Worm (Caenorhabditis elegans): ENCODE data around the gene jbts-14.

Gene jbts-14

ce11 chrX:8674514-8674913 lies 29.6 kb upstream of the jbts-14 start (continued):
- TF ChIP-seq grh-1 (GFP tag; IDR thresholded peaks at IDR 0.05) (peak; percentile 37; the same call in 1 of the 2 replicates), nhr-47 (tag; optimal IDR thresholded peaks at IDR 0.05) (peak; percentile 55), jun-1 (tag; optimal IDR thresholded peaks at IDR 0.05) (no peak), lin-35 (GFP tag; optimal IDR thresholded peaks at IDR 0.05) (peak in 1 of 2 experiments; percentile 86), nhr-85 (tag) (peak; percentile 98)

- TF ChIP-seq mep-1 (tag; optimal IDR thresholded peaks at IDR 0.05) (no peak), Y116A8C.19 (tag; optimal IDR thresholded peaks at IDR 0.05; ENCODE audit: borderline replicate concordance) (no peak)
These were observed 29.0 kb upstream of the jbts-14 start for ce11 chrX:8675151-8675550.

- TF ChIP-seq pqm-1 (tag; optimal IDR thresholded peaks at IDR 0.05) (no peak), dpl-1 (GFP tag; optimal IDR thresholded peaks at IDR 0.05) (no peak), egl-27 (tag; optimal IDR thresholded peaks at IDR 0.05) (no peak), nhr-85 (tag) (peak; percentile 92), blmp-1 (tag; optimal IDR thresholded peaks at IDR 0.05) (peak; percentile 57), jun-1 (tag; optimal IDR thresholded peaks at IDR 0.05) (no peak), lin-35 (GFP tag; optimal IDR thresholded peaks at IDR 0.05) (peak in 1 of 2 experiments; percentile 73), alr-1 (tag; optimal IDR thresholded peaks at IDR 0.05; ENCODE audit: borderline replicate concordance) (no peak), ama-1 (optimal IDR thresholded peaks at IDR 0.05) (no peak), nhr-90 (tag; optimal IDR thresholded peaks at IDR 0.05; ENCODE audit: poor library complexity) (peak; percentile 41), F16B12.6 (tag; optimal IDR thresholded peaks at IDR 0.05) (no peak), lsy-2 (tag; optimal IDR thresholded peaks at IDR 0.05) (no peak), nhr-19 (GFP tag; conservative IDR thresholded peaks at IDR 0.05) (0 out of 2 replicates have a peak, but pooled peaks have one; percentile 13), skn-1 (tag; optimal IDR thresholded peaks at IDR 0.05) (peak; percentile 4), elt-3 (tag; optimal IDR thresholded peaks at IDR 0.05) (peak in 4 of 6 experiments; percentile 69 to 79 (median 70)), sptf-1 (tag; optimal IDR thresholded peaks at IDR 0.05) (no peak), nhr-28 (tag; optimal IDR thresholded peaks at IDR 0.05) (no peak), sup-37 (GFP tag; optimal IDR thresholded peaks at IDR 0.05) (no peak), xbp-1 (tag; optimal IDR thresholded peaks at IDR 0.05) (no peak), snpc-4 (tag; optimal IDR thresholded peaks at IDR 0.05) (no peak), nhr-71 (tag; optimal IDR thresholded peaks at IDR 0.05) (peak; percentile 74), nhr-20 (tag; optimal IDR thresholded peaks at IDR 0.05) (peak; percentile 89), unc-130 (tag; optimal IDR thresholded peaks at IDR 0.05) (peak; percentile 47), nhr-84 (tag; optimal IDR thresholded peaks at IDR 0.05) (no peak), C04F5.9 (tag; optimal IDR thresholded peaks at IDR 0.05) (no peak), mdl-1 (tag; optimal IDR thresholded peaks at IDR 0.05) (peak in 1 of 2 experiments; percentile 51), snu-23 (GFP tag; optimal IDR thresholded peaks at IDR 0.05) (peak; percentile 64), aha-1 (tag; optimal IDR thresholded peaks at IDR 0.05) (no peak), lin-14 (GFP tag; optimal IDR thresholded peaks at IDR 0.05) (peak; percentile 75), elt-2 (tag; optimal IDR thresholded peaks at IDR 0.05) (peak; percentile 50), C16A3.4 (tag; optimal IDR thresholded peaks at IDR 0.05) (peak; percentile 13)
These were observed 27.9 kb upstream of the jbts-14 start for ce11 chrX:8676088-8676779.

DNA sequence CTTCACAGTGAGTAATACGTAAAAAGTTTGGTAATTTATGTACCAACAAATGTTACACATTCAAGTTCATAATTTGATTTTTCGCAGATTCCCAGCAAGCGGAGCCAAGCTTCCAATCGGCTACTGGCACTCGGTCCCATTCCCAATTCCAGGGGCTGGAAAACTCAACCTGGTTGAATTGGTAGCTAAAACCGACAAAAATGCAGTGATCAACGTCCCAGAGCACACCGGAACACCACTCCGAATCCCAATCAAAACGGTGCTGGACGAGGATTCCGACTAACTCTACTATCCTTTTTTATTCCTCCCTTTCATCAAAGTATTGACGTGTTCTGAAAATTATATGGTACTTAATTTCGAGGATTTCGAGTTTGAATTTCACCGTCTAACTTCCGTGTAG lies 26.8 kb upstream of the jbts-14 start:
- TF ChIP-seq ceh-63 (GFP tag; optimal IDR thresholded peaks at IDR 0.05) (no peak), unc-98 (GFP tag; IDR thresholded peaks at IDR 0.05) (no peak), hlh-4 (tag; optimal IDR thresholded peaks at IDR 0.05) (no peak), lin-15B (tag; optimal IDR thresholded peaks at IDR 0.05) (no peak), pqm-1 (tag; optimal IDR thresholded peaks at IDR 0.05) (no peak), ztf-4 (tag; optimal IDR thresholded peaks at IDR 0.05) (no peak), ets-5 (GFP tag; IDR thresholded peaks at IDR 0.05) (no peak), lin-35 (GFP tag; optimal IDR thresholded peaks at IDR 0.05) (no peak), ceh-82 (tag; optimal IDR thresholded peaks at IDR 0.05) (no peak), xbp-1 (tag; optimal IDR thresholded peaks at IDR 0.05) (no peak), nhr-28 (tag; optimal IDR thresholded peaks at IDR 0.05) (no peak), mep-1 (tag; optimal IDR thresholded peaks at IDR 0.05) (no peak), mef-2 (tag; optimal IDR thresholded peaks at IDR 0.05) (no peak), snpc-4 (tag; optimal IDR thresholded peaks at IDR 0.05) (no peak), unc-62 (GFP tag; optimal IDR thresholded peaks at IDR 0.05) (no peak), zip-4 (GFP tag; optimal IDR thresholded peaks at IDR 0.05) (no peak)

All from whole organism, L1 larva.